Worm (Caenorhabditis elegans) whole organism, young adult: ENCODE results near the gene wago-5.

Experiments used
- B0261.1 ChIP-seq: sonication (generic microtip); optimal IDR thresholded peaks from 2 replicates; lab custom pipeline; 2016; ENCODE audit warnings: mild to moderate bottlenecking, missing genetic modification characterization, moderate library complexity, missing compliant biosample characterization
- B0336.3 ChIP-seq: fragments of 200-800 bp; sonication (Bioruptor generic); IDR thresholded peaks from 2 replicates; pipeline ENCODE4 v1.3.6; 2022; ENCODE audit warnings: missing genetic modification characterization, missing compliant biosample characterization
- F33H1.4 ChIP-seq: fragments of 200-800 bp; sonication (Bioruptor generic); IDR thresholded peaks from 2 replicates; pipeline ENCODE4 v1.3.6; 2022; ENCODE audit warnings: missing genetic modification reagents, missing genetic modification characterization, missing compliant biosample characterization
- F52B5.7 ChIP-seq: sonication (generic microtip); optimal IDR thresholded peaks from 2 replicates; lab custom pipeline; 2016; ENCODE audit warnings: mild to moderate bottlenecking, missing genetic modification characterization, missing compliant biosample characterization
- F55B11.4 ChIP-seq: sonication (generic microtip); optimal IDR thresholded peaks from 2 replicates; lab custom pipeline; 2016; ENCODE audit warnings: missing compliant biosample characterization, missing genetic modification characterization, borderline replicate concordance; ENCODE audit not compliant: insufficient read depth
- K11D2.4 ChIP-seq: fragments of 200-800 bp; sonication (Bioruptor generic); IDR thresholded peaks from 2 replicates; pipeline ENCODE4 v1.3.6; 2022; ENCODE audit warnings: missing genetic modification reagents, missing genetic modification characterization, missing compliant biosample characterization
- K12H6.12 ChIP-seq: fragments of 200-800 bp; sonication (Bioruptor generic); optimal IDR thresholded peaks from 2 replicates; lab custom pipeline; 2018; ENCODE audit warnings: mild to moderate bottlenecking, missing genetic modification characterization, missing compliant biosample characterization
- T26A5.8 ChIP-seq: sonication (generic microtip); optimal IDR thresholded peaks from 2 replicates; lab custom pipeline; 2016; ENCODE audit warnings: missing genetic modification characterization, missing compliant biosample characterization
- Y53F4B.3 ChIP-seq: fragments of 200-800 bp; sonication (Bioruptor generic); IDR thresholded peaks from 2 replicates; pipeline ENCODE4 v1.3.6; 2022; ENCODE audit warnings: missing genetic modification reagents, missing genetic modification characterization, missing compliant biosample characterization
- Y56A3A.18 ChIP-seq: fragments of 200-800 bp; sonication (Bioruptor generic); IDR thresholded peaks from 2 replicates; pipeline ENCODE4 v1.3.6; 2022; ENCODE audit warnings: missing genetic modification reagents, missing genetic modification characterization, missing compliant biosample characterization
- ZK185.1 ChIP-seq: sonication (generic microtip); optimal IDR thresholded peaks from 2 replicates; lab custom pipeline; 2016; ENCODE audit warnings: mild to moderate bottlenecking, missing genetic modification characterization, missing compliant biosample characterization; ENCODE audit not compliant: poor library complexity, severe bottlenecking
- aptf-3 ChIP-seq: fragments of 200-800 bp; sonication (Bioruptor generic); IDR thresholded peaks from 2 replicates; pipeline ENCODE4 v1.3.6; 2022; ENCODE audit warnings: missing genetic modification characterization, missing compliant biosample characterization
- atf-7 ChIP-seq: sonication (generic microtip); optimal IDR thresholded peaks from 2 replicates; lab custom pipeline; 2017; ENCODE audit warnings: mild to moderate bottlenecking, missing genetic modification characterization, missing compliant biosample characterization
- ceh-27 ChIP-seq: fragments of 200-800 bp; sonication (Bioruptor generic); optimal IDR thresholded peaks from 2 replicates; lab custom pipeline; 2018; ENCODE audit warnings: mild to moderate bottlenecking, missing genetic modification characterization, moderate library complexity, missing compliant biosample characterization
- ceh-79 ChIP-seq: sonication (generic microtip); optimal IDR thresholded peaks from 2 replicates; lab custom pipeline; 2017; ENCODE audit warnings: mild to moderate bottlenecking, missing genetic modification characterization, missing compliant biosample characterization
- chd-7 ChIP-seq: sonication (generic microtip); optimal IDR thresholded peaks from 2 replicates; lab custom pipeline; 2016; ENCODE audit warnings: mild to moderate bottlenecking, missing genetic modification characterization, moderate library complexity, missing compliant biosample characterization
- dox-1 ChIP-seq: fragments of 200-800 bp; sonication (Bioruptor generic); IDR thresholded peaks from 2 replicates; pipeline ENCODE4 v1.3.6; 2022; ENCODE audit warnings: missing genetic modification reagents, missing genetic modification characterization, missing compliant biosample characterization
- dpff-1 ChIP-seq: sonication (generic microtip); optimal IDR thresholded peaks from 2 replicates; lab custom pipeline; 2017; ENCODE audit warnings: mild to moderate bottlenecking, missing genetic modification characterization, missing compliant biosample characterization
- dpl-1 ChIP-seq: fragments of 150-350 bp; optimal IDR thresholded peaks from 2 replicates; lab custom pipeline; 2014; ENCODE audit warnings: missing biosample characterization, missing genetic modification reagents, missing genetic modification characterization
- egl-44 ChIP-seq: fragments of 200-800 bp; sonication (Bioruptor generic); IDR thresholded peaks from 2 replicates; pipeline ENCODE4 v1.3.6; 2022; ENCODE audit warnings: missing genetic modification reagents, missing genetic modification characterization, missing compliant biosample characterization
- egrh-3 ChIP-seq: fragments of 200-800 bp; sonication (Bioruptor generic); IDR thresholded peaks from 2 replicates; pipeline ENCODE4 v1.3.6; 2022; ENCODE audit warnings: missing genetic modification reagents, missing genetic modification characterization, missing compliant biosample characterization
- ekl-4 ChIP-seq: fragments of 200-800 bp; sonication (Bioruptor generic); IDR thresholded peaks from 2 replicates; pipeline ENCODE4 v1.3.6; 2022; ENCODE audit warnings: missing genetic modification reagents, missing genetic modification characterization, missing compliant biosample characterization
- hmg-1.2 ChIP-seq: fragments of 200-800 bp; sonication (Bioruptor generic); IDR thresholded peaks from 2 replicates; pipeline ENCODE4 v1.3.6; 2022; ENCODE audit warnings: missing genetic modification reagents, missing genetic modification characterization, missing compliant biosample characterization
- lin-26 ChIP-seq: fragments of 200-800 bp; sonication (Bioruptor generic); IDR thresholded peaks from 2 replicates; pipeline ENCODE4 v1.3.6; 2022; ENCODE audit warnings: missing genetic modification reagents, missing genetic modification characterization, missing compliant biosample characterization
- lin-40 ChIP-seq: sonication (generic microtip); optimal IDR thresholded peaks from 2 replicates; lab custom pipeline; 2016; ENCODE audit warnings: missing genetic modification characterization, mild to moderate bottlenecking, missing compliant biosample characterization, missing genotype, missing genetic modification reagents
- lir-1 ChIP-seq: fragments of 200-800 bp; sonication (Bioruptor generic); conservative IDR thresholded peaks from 2 replicates; pipeline ENCODE4 v1.3.6; 2022; ENCODE audit warnings: missing genetic modification reagents, missing genetic modification characterization, missing compliant biosample characterization
- lsy-27 ChIP-seq: sonication (generic microtip); optimal IDR thresholded peaks from 2 replicates; lab custom pipeline; 2017; ENCODE audit warnings: missing genetic modification characterization, mild to moderate bottlenecking, missing compliant biosample characterization, antibody characterized with exemption, missing genotype, borderline replicate concordance; ENCODE audit not compliant: insufficient read depth
- madf-10 ChIP-seq: sonication (generic microtip); optimal IDR thresholded peaks from 2 replicates; lab custom pipeline; 2016; ENCODE audit warnings: mild to moderate bottlenecking, missing genetic modification characterization, missing compliant biosample characterization
- madf-3 ChIP-seq: fragments of 200-800 bp; sonication (Bioruptor generic); IDR thresholded peaks from 2 replicates; pipeline ENCODE4 v1.3.6; 2022; ENCODE audit warnings: missing genetic modification reagents, missing genetic modification characterization, missing compliant biosample characterization
- madf-6 ChIP-seq: fragments of 200-800 bp; sonication (Bioruptor generic); IDR thresholded peaks from 2 replicates; pipeline ENCODE4 v1.3.6; 2022; ENCODE audit warnings: missing genetic modification reagents, missing genetic modification characterization, missing compliant biosample characterization
- mel-28 ChIP-seq: sonication (generic microtip); optimal IDR thresholded peaks from 2 replicates; lab custom pipeline; 2016; ENCODE audit warnings: borderline replicate concordance, mild to moderate bottlenecking, missing genetic modification characterization, missing compliant biosample characterization
- nhr-27 ChIP-seq: fragments of 200-800 bp; sonication (Bioruptor generic); optimal IDR thresholded peaks from 2 replicates; lab custom pipeline; 2018; ENCODE audit warnings: mild to moderate bottlenecking, missing genetic modification characterization, moderate library complexity, missing compliant biosample characterization
- pha-4 ChIP-seq: fragments of 150-350 bp; sonication (generic microtip); optimal IDR thresholded peaks from 2 replicates; lab custom pipeline; 2014; ENCODE audit warnings: missing biosample characterization, missing genetic modification reagents, missing genetic modification characterization
- rec-8 ChIP-seq, 2 experiments: sonication (generic microtip); optimal IDR thresholded peaks; 2 replicates each; lab custom pipeline; 2016; ENCODE audit warnings: mild to moderate bottlenecking in 2 of 2, missing genetic modification characterization in 2 of 2, missing genetic modification reagents in 2 of 2, missing genotype in 2 of 2, missing biosample characterization in 1 of 2, missing compliant biosample characterization in 1 of 2, moderate library complexity in 1 of 2
- repo-1 ChIP-seq: sonication (generic microtip); optimal IDR thresholded peaks from 2 replicates; lab custom pipeline; 2017; ENCODE audit warnings: mild to moderate bottlenecking, missing genetic modification characterization, missing compliant biosample characterization
- rpc-1 ChIP-seq, 2 experiments: fragments of 150-350 bp in 1 of 2; sonication (generic microtip) in 1 of 2; optimal IDR thresholded peaks; 2 replicates each; lab custom pipeline; 2014 to 2018; ENCODE audit warnings: missing biosample characterization in 1 of 2, missing genetic modification characterization in 1 of 2, missing genetic modification reagents in 1 of 2, missing genotype in 1 of 2
- sdz-38 ChIP-seq: sonication (generic microtip); optimal IDR thresholded peaks from 2 replicates; lab custom pipeline; 2016; ENCODE audit warnings: missing genotype, missing genetic modification characterization, missing compliant biosample characterization
- snpc-4 ChIP-seq, 5 experiments: fragments of 150-350 bp in 1 of 5; sonication (generic microtip) in 4 of 5; optimal IDR thresholded peaks; 2 replicates each; lab custom pipeline; 2014 to 2018; ENCODE audit warnings: missing genetic modification characterization in 5 of 5, missing biosample characterization in 3 of 5, antibody characterized with exemption in 2 of 5, mild to moderate bottlenecking in 2 of 5, missing compliant biosample characterization in 2 of 5, missing genotype in 2 of 5, moderate library complexity in 2 of 5, missing genetic modification reagents in 1 of 5
- somi-1 ChIP-seq: fragments of 200-800 bp; sonication (Bioruptor generic); optimal IDR thresholded peaks from 2 replicates; lab custom pipeline; 2018; ENCODE audit warnings: mild to moderate bottlenecking, missing genetic modification characterization, missing compliant biosample characterization
- sptf-2 ChIP-seq: fragments of 200-800 bp; sonication (Bioruptor generic); optimal IDR thresholded peaks from 2 replicates; lab custom pipeline; 2018; ENCODE audit warnings: mild to moderate bottlenecking, missing genetic modification characterization, missing compliant biosample characterization
- zfh-2 ChIP-seq: fragments of 200-800 bp; sonication (Bioruptor generic); conservative IDR thresholded peaks from 2 replicates; pipeline ENCODE4 v1.3.6; 2022; ENCODE audit warnings: missing genetic modification reagents, missing genetic modification characterization, missing compliant biosample characterization
- ztf-18 ChIP-seq: sonication (generic microtip); optimal IDR thresholded peaks from 2 replicates; lab custom pipeline; 2016; ENCODE audit warnings: missing genotype, mild to moderate bottlenecking, missing genetic modification characterization, missing compliant biosample characterization
- ztf-3 ChIP-seq: fragments of 200-800 bp; sonication (Bioruptor generic); optimal IDR thresholded peaks from 2 replicates; lab custom pipeline; 2018; ENCODE audit warnings: mild to moderate bottlenecking, missing genetic modification characterization, missing compliant biosample characterization
- ztf-6 ChIP-seq: fragments of 200-800 bp; sonication (Bioruptor generic); IDR thresholded peaks from 2 replicates; pipeline ENCODE4 v1.3.6; 2022; ENCODE audit warnings: missing genetic modification reagents, missing genetic modification characterization, missing compliant biosample characterization

Gene wago-5

DNA sequence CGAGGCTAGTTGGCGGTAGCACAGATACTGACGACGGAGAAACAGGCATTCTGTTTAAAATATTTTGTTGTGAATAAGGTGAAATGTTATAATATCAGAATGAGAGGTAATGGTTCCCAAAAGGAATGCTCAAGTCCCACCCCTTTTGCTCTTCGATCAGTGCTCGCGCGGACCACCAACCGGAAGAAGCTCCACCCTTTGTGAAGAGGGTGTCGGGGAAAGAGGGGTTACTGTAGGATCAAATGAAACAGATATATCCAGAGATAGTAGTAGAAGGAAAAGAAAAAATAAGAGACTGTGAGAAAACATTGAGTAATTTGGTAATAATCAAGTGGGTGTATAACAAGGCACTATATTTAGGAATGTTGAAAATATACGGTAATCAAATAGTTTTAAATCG is 41.2 kb downstream of the wago-5 start, which contains the start of the genes dmd-5 and F10C1.1 (continued):
- no peak for TF ChIP-seq K12H6.12 (tag; lab: Kevin White, UChicago)
- TF ChIP-seq dpff-1 (tag; lab: Kevin White, UChicago) = no peak
- TF ChIP-seq egl-44 = no peak

DNA sequence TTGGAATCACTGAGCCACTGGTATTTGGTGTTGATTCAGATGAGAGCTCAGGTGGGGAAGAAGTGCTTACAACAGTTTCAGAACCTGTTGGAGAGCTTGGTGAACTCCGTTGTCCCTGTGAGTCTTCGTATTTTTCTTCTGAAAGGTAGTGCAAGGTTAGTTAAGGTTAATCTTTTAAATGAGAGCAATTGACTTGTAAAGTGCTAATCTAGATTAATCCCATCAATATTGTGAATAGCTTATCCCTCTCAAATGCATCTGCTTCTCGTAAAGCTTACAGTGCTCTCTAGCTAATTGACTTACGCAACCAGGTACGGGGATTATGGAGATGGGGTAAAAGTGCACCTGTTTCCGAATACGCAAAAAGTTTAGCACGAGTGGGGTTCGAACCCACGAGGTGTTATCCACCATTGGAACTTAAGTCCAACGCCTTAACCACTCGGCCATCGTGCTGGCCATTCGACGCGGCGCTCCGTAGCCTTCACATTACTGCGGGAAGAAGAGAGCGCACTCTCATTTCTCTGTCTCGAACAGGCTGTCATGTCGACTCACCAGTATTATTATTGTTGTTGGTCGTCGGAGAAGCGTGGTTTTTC is 42.6 kb downstream of the wago-5 start:
- no peak for TF ChIP-seq sdz-38 (tag; lab: Kevin White, UChicago)
- peak; percentile 6 for TF ChIP-seq atf-7 (tag; lab: Kevin White, UChicago)
- peak; percentile 59; the same call in 1 of the 2 replicates for TF ChIP-seq zfh-2 (GFP tag; lab: Robert Waterston, UW)
- TF ChIP-seq Y53F4B.3 = peak; percentile 56; the same call in 1 of the 2 replicates
- TF ChIP-seq nhr-27 = no peak
- no peak for TF ChIP-seq sptf-2
- peak; percentile 73; the same call in 1 of the 2 replicates for TF ChIP-seq ztf-6 (GFP tag; lab: Robert Waterston, UW)
- TF ChIP-seq ekl-4 (GFP tag; lab: Robert Waterston, UW) = 0 out of 2 replicates have a peak, but pooled peaks have one; percentile 11
- no peak for TF ChIP-seq pha-4
- TF ChIP-seq egrh-3 (GFP tag; lab: Robert Waterston, UW) = peak; percentile 33; the same call in 1 of the 2 replicates
- TF ChIP-seq lin-40 (tag; lab: Kevin White, UChicago) = peak; percentile 26
- TF ChIP-seq Y56A3A.18 (GFP tag; lab: Robert Waterston, UW) = peak; percentile 55; the same call in 1 of the 2 replicates
- no peak for TF ChIP-seq ceh-79
- TF ChIP-seq F33H1.4 (GFP tag; lab: Robert Waterston, UW) = 0 out of 2 replicates have a peak, but pooled peaks have one; percentile 13
- no peak for TF ChIP-seq lsy-27 (tag; lab: Kevin White, UChicago)
- TF ChIP-seq repo-1 = peak; percentile 2
- peak; percentile 90 for TF ChIP-seq B0261.1 (tag; lab: Kevin White, UChicago)
- TF ChIP-seq madf-10 = peak; percentile 25
- TF ChIP-seq rec-8 (tag; optimal IDR thresholded peaks at IDR 0.05; lab: Kevin White, UChicago) = peak; percentile 16 to 63
- no peak for TF ChIP-seq dpl-1 (GFP tag; lab: Kevin White, UChicago)
- TF ChIP-seq ZK185.1 = peak; percentile 31
- TF ChIP-seq F52B5.7 = peak; percentile 12
- no peak for TF ChIP-seq aptf-3
- no peak for TF ChIP-seq ztf-3
- TF ChIP-seq F55B11.4 (tag; lab: Kevin White, UChicago) = no peak
- TF ChIP-seq dox-1 = peak; percentile 73
- 0 out of 2 replicates have a peak, but pooled peaks have one; percentile 55 for TF ChIP-seq madf-3 (GFP tag; lab: Robert Waterston, UW)
- TF ChIP-seq somi-1 (GFP tag; lab: Kevin White, UChicago) = peak; percentile 57
- peak; percentile 64 for TF ChIP-seq rpc-1 (optimal IDR thresholded peaks at IDR 0.05; lab: Kevin White, UChicago)
- TF ChIP-seq rpc-1 (tag; optimal IDR thresholded peaks at IDR 0.05; lab: Kevin White, UChicago) = peak; percentile 81
- peak; percentile 86 for TF ChIP-seq lin-26 (GFP tag; lab: Robert Waterston, UW)
- peak; percentile 75 for TF ChIP-seq ceh-27 (GFP tag; lab: Kevin White, UChicago)
- 0 out of 2 replicates have a peak, but pooled peaks have one; percentile 8 for TF ChIP-seq lir-1
- TF ChIP-seq hmg-1.2 (GFP tag; lab: Robert Waterston, UW) = peak; percentile 78
- peak; percentile 52 for TF ChIP-seq chd-7 (tag; lab: Kevin White, UChicago)
- peak; percentile 57 for TF ChIP-seq madf-6
- no peak for TF ChIP-seq mel-28 (tag; lab: Kevin White, UChicago)
- TF ChIP-seq K11D2.4 = 0 out of 2 replicates have a peak, but pooled peaks have one; percentile 54
- no peak for TF ChIP-seq T26A5.8 (tag; lab: Kevin White, UChicago)
- peak; percentile 58 for TF ChIP-seq ztf-18 (tag; lab: Kevin White, UChicago)
- no peak for TF ChIP-seq B0336.3 (GFP tag; lab: Robert Waterston, UW)
- no peak for TF ChIP-seq snpc-4 (GFP tag; optimal IDR thresholded peaks at IDR 0.05; lab: Kevin White, UChicago)
- TF ChIP-seq snpc-4 (tag; optimal IDR thresholded peaks at IDR 0.05; lab: Kevin White, UChicago) = peak in 3 of 4 experiments; percentile 0 to 70 (median 62)
